Fruit fly (Drosophila melanogaster) whole organism, wandering third instar larva: ENCODE data around the gene CG14280.

Experiments
- Abd-B ChIP-seq: fragments of >200 bp; optimal IDR thresholded peaks from 2 replicates; lab custom pipeline; 2017; ENCODE audit warnings: missing biosample characterization, missing genetic modification characterization
- GATAd ChIP-seq: sonication (Bioruptor generic); optimal IDR thresholded peaks from 2 replicates; lab custom pipeline; 2016; ENCODE audit warnings: missing biosample characterization, missing genetic modification characterization
- Hr78 ChIP-seq: fragments of >200 bp; optimal IDR thresholded peaks from 2 replicates; lab custom pipeline; 2017; ENCODE audit warnings: missing biosample characterization, missing genetic modification characterization
- OdsH ChIP-seq: fragments of 200-800 bp; sonication (Bioruptor generic); optimal IDR thresholded peaks from 2 replicates; lab custom pipeline; 2016; ENCODE audit warnings: missing biosample characterization, mild to moderate bottlenecking, missing genetic modification characterization
- Rel ChIP-seq, 2 experiments: fragments of 200-800 bp; sonication (Bioruptor generic) in 1 of 2; optimal IDR thresholded peaks; 2 replicates in 1 of 2; 3 replicates in 1 of 2; lab custom pipeline; 2016 to 2019; ENCODE audit warnings: mild to moderate bottlenecking in 2 of 2, missing biosample characterization in 2 of 2, missing genetic modification characterization in 2 of 2, moderate library complexity in 1 of 2
- br ChIP-seq: fragments of 200-800 bp; sonication (Bioruptor generic); optimal IDR thresholded peaks from 2 replicates; lab custom pipeline; 2016; ENCODE audit warnings: missing biosample characterization, missing genetic modification characterization
- dl ChIP-seq, 2 experiments: fragments of 175-275, 200-275 bp in 1 of 2; fragments of 200-275 bp in 1 of 2; sonication (Bioruptor generic); optimal IDR thresholded peaks; lab custom pipeline; 2018; ENCODE audit warnings: mild to moderate bottlenecking in 2 of 2, missing biosample characterization in 2 of 2, missing genetic modification characterization in 2 of 2, moderate library complexity in 2 of 2; ENCODE audit not compliant: partially characterized antibody in 2 of 2, insufficient read depth in 1 of 2
- dmrt93B ChIP-seq: fragments of 200-800 bp; sonication (Bioruptor generic); optimal IDR thresholded peaks from 2 replicates; lab custom pipeline; 2018; ENCODE audit warnings: missing biosample characterization, mild to moderate bottlenecking, missing genetic modification characterization
- dsf ChIP-seq: sonication (Bioruptor generic); optimal IDR thresholded peaks from 2 replicates; lab custom pipeline; 2016; ENCODE audit warnings: missing biosample characterization, missing genetic modification characterization, borderline replicate concordance
- lola ChIP-seq: fragments of >200 bp; optimal IDR thresholded peaks from 2 replicates; lab custom pipeline; 2017; ENCODE audit warnings: missing biosample characterization, missing genetic modification characterization
- pan ChIP-seq: fragments of >200 bp; optimal IDR thresholded peaks from 2 replicates; lab custom pipeline; 2017
- tai ChIP-seq: sonication (Bioruptor generic); optimal IDR thresholded peaks from 2 replicates; lab custom pipeline; 2016; ENCODE audit warnings: missing biosample characterization, missing genetic modification characterization
- usp ChIP-seq: fragments of >200 bp; optimal IDR thresholded peaks from 2 replicates; lab custom pipeline; 2017; ENCODE audit warnings: missing biosample characterization, missing genetic modification characterization
- woc ChIP-seq: sonication (Bioruptor generic); optimal IDR thresholded peaks from 2 replicates; lab custom pipeline; 2016; ENCODE audit warnings: missing biosample characterization, mild to moderate bottlenecking, missing genetic modification characterization

DNA sequence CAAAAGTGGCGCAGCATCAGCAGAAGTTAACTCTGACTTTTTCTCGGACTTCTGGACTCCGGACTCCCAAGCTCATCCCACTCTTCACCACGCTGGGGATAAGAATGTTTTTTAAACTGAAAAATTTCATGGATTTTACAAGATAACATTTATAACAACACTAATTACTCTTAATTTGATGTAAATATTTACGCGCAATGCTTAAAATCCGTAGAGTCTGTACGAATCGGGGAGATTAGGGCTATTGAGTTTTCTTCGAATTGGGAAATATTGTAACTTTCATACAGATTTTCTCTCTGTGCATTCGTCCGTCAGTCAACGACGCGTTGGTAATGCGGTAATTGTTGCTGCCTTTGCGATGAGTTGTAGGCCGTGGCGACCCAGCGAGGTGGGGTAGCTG lies 25.7 kb downstream of the CG14280 start:
- TF ChIP-seq woc (GFP tag; lab: Kevin White, UChicago), result peak; percentile 57
- peak; percentile 1 for TF ChIP-seq Rel (GFP tag; optimal IDR thresholded peaks at IDR 0.05; lab: Kevin White, UChicago)
- TF ChIP-seq Rel (tag; optimal IDR thresholded peaks at IDR 0.05; lab: Kevin White, UChicago), result no peak
- no peak for TF ChIP-seq pan (lab: Kevin White, UChicago)
- TF ChIP-seq tai (GFP tag; lab: Kevin White, UChicago), result no peak
- TF ChIP-seq Abd-B (GFP tag; lab: Kevin White, UChicago), result no peak
- TF ChIP-seq dsf, result no peak
- peak; percentile 64 for TF ChIP-seq OdsH (GFP tag; lab: Kevin White, UChicago)
- TF ChIP-seq Hr78 (GFP tag; lab: Kevin White, UChicago), result no peak
- TF ChIP-seq GATAd (GFP tag; lab: Kevin White, UChicago), result no peak
- no peak for TF ChIP-seq usp
- TF ChIP-seq lola, result no peak
- peak; percentile 77 for TF ChIP-seq br (GFP tag; lab: Kevin White, UChicago)
- TF ChIP-seq dl (GFP tag; optimal IDR thresholded peaks at IDR 0.05; lab: Kevin White, UChicago; ENCODE audit: insufficient read depth in 1 of 2, partially characterized antibody in 2 of 2), result no peak
- TF ChIP-seq dmrt93B (GFP tag; lab: Kevin White, UChicago), result peak; percentile 16
